Worm (Caenorhabditis elegans) whole organism, L3 larva: ENCODE results near the gene col-14.

Source experiments
- R02D3.7 ChIP-seq: fragments of 150-350 bp; optimal IDR thresholded peaks from 2 replicates; lab custom pipeline; 2014; ENCODE audit warnings: missing biosample characterization, missing genetic modification characterization
- ZK546.5 ChIP-seq: sonication (generic microtip); optimal IDR thresholded peaks from 2 replicates; lab custom pipeline; 2017; ENCODE audit warnings: missing biosample characterization, missing genetic modification characterization
- ceh-16 ChIP-seq: sonication (generic microtip); optimal IDR thresholded peaks from 2 replicates; lab custom pipeline; 2017; ENCODE audit warnings: missing biosample characterization, missing genetic modification characterization
- egl-5 ChIP-seq: fragments of 150-350 bp; optimal IDR thresholded peaks from 2 replicates; lab custom pipeline; 2017; ENCODE audit warnings: missing biosample characterization, missing genetic modification reagents, missing genetic modification characterization, inconsistent platforms
- lin-39 ChIP-seq: fragments of 150-350 bp; optimal IDR thresholded peaks from 2 replicates; lab custom pipeline; 2018; ENCODE audit warnings: missing biosample characterization, missing genetic modification reagents, missing genetic modification characterization
- nhr-237 ChIP-seq: fragments of 150-350 bp; optimal IDR thresholded peaks from 2 replicates; lab custom pipeline; 2014; ENCODE audit warnings: missing biosample characterization, missing genetic modification characterization
- nhr-25 ChIP-seq: sonication (generic microtip); optimal IDR thresholded peaks from 2 replicates; lab custom pipeline; 2017; ENCODE audit warnings: missing biosample characterization, missing genetic modification characterization
- nhr-28 ChIP-seq: fragments of 150-350 bp; optimal IDR thresholded peaks from 2 replicates; lab custom pipeline; 2014; ENCODE audit warnings: missing biosample characterization, missing genetic modification characterization
- nhr-43 ChIP-seq: sonication (generic microtip); optimal IDR thresholded peaks from 2 replicates; lab custom pipeline; 2016; ENCODE audit warnings: mild to moderate bottlenecking, missing genetic modification characterization, missing compliant biosample characterization; ENCODE audit not compliant: poor library complexity, severe bottlenecking
- nhr-77 ChIP-seq: fragments of 150-350 bp; optimal IDR thresholded peaks from 2 replicates; lab custom pipeline; 2014; ENCODE audit warnings: missing biosample characterization, missing genetic modification characterization
- pha-4 ChIP-seq: fragments of 150-350 bp; optimal IDR thresholded peaks from 2 replicates; lab custom pipeline; 2014; ENCODE audit warnings: missing biosample characterization, missing genetic modification reagents, missing genetic modification characterization
- unc-39 ChIP-seq: sonication (generic microtip); optimal IDR thresholded peaks from 4 replicates; lab custom pipeline; 2017; ENCODE audit warnings: missing biosample characterization, missing genetic modification characterization
- ztf-11 ChIP-seq: fragments of 150-350 bp; optimal IDR thresholded peaks from 2 replicates; lab custom pipeline; 2014; ENCODE audit warnings: missing biosample characterization, missing genetic modification characterization

The col-14 gene

DNA sequence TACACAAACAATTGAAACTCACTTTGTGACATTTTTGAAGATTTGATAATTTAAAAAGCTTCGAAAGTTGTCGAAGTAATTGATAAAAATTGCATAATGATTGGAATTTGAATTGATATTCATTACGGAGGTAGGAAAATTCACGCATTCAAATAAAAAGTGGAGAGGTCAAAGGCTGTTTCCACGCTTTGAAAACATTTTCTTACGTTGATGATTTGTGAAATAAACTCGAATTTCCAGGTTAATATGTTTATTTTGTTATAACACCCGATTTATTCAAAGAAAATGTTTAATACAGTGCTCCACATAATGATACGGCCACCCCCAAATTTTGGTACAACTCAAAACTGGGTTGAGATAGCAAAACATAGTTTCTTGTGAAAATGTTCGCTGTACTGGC is 50.0 kb downstream of the col-14 start, which contains the start of gene C33H5.16:
Gene C33H5.16, minus strand, starts transcription at position 101 of the 400 bp plus-strand sequence.
- no peak for TF ChIP-seq pha-4 (tag; lab: Kevin White, UChicago)
- TF ChIP-seq nhr-43: no peak
- TF ChIP-seq nhr-77 (tag; lab: Kevin White, UChicago): no peak
- TF ChIP-seq unc-39 (tag; lab: Kevin White, UChicago): no peak
- no peak for TF ChIP-seq ceh-16 (tag; lab: Kevin White, UChicago)
- TF ChIP-seq ZK546.5 (tag; lab: Kevin White, UChicago): no peak
- TF ChIP-seq nhr-25 (tag; lab: Kevin White, UChicago): no peak
- TF ChIP-seq nhr-237: no peak
- no peak for TF ChIP-seq nhr-28 (tag; lab: Kevin White, UChicago)
- no peak for TF ChIP-seq egl-5 (tag; lab: Kevin White, UChicago)
- TF ChIP-seq ztf-11: no peak
- no peak for TF ChIP-seq lin-39 (tag; lab: Kevin White, UChicago)
- TF ChIP-seq R02D3.7: no peak
